Worm (Caenorhabditis elegans): Measurements from ENCODE around the gene B0252.8.

ce11 chrII:6927034-6927433 lies 11.1 kb downstream of the B0252.8 start:
- no peak for TF ChIP-seq him-1 (tag; optimal IDR thresholded peaks at IDR 0.05)
- no peak for TF ChIP-seq W03F9.2 (tag; optimal IDR thresholded peaks at IDR 0.05)

Data from whole organism, L4/young adult.